Comparison of ENCODE assay signal across 4 fruit fly cellular contexts in the genomic region with DNA sequence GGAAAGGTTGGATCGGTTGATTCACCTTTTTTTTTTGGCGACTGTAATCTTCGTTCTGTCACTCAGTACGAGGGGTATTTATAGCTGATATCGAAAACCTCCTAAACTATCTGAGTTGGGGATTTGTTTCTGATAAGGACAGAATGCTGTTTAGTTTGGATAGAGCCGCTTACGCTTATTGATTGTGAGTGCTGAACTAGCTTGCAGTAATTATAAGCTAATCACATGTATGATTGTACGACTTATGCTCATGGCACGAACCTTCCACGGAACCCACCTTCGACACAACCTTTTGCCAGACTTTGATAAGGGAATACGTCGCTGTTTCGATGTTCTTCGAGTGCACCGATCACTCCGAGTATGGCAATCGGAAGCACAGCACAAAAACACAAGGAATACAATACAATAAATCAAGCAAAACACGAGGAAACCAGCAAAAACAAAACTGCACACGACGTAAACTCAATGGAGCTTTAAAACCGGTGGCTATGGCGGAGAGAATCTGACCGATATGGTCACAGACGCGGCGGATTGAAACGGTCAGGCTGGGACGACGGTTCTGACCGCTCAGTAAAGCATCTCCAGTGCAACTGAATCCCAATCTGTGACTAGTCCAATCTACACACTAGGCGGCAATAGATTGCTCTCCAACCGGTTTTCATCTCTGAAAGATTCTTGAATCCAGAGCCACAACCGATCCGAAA.
TF ChIP-seq lines count a peak whose summit lies in the region.

TSS of gene psh (minus strand) at position 566 of the 704 bp plus-strand sequence.

- no peak for TF ChIP-seq CTCF in whole organism, embryonic (GFP tag; optimal IDR thresholded peaks at IDR 0.05; lab: Kevin White, UChicago)

TF ChIP-seq in whole organism, adult, 20 proteins besides CTCF, POLR2A, EP300 and RAD21:
- no peak for TF ChIP-seq CG5204 (GFP tag; optimal IDR thresholded peaks at IDR 0.05; lab: Kevin White, UChicago)
- TF ChIP-seq bab1 (GFP tag; optimal IDR thresholded peaks at IDR 0.05; lab: Kevin White, UChicago) = no peak
- TF ChIP-seq cic (GFP tag; optimal IDR thresholded peaks at IDR 0.05; lab: Kevin White, UChicago) = peak; percentile 42
- TF ChIP-seq Mnt (GFP tag; optimal IDR thresholded peaks at IDR 0.05; lab: Kevin White, UChicago) = peak; percentile 20

TF ChIP-seq in whole organism, embryonic, 481 proteins besides CTCF, POLR2A, EP300 and RAD21:
- TF ChIP-seq Blimp-1 (GFP tag; optimal IDR thresholded peaks at IDR 0.05; lab: Kevin White, UChicago) = no peak
- no peak for TF ChIP-seq CG4282 (GFP tag; optimal IDR thresholded peaks at IDR 0.05; lab: Kevin White, UChicago)
- TF ChIP-seq row (GFP tag; IDR thresholded peaks at IDR 0.05; lab: Robert Waterston, UW) = 0 out of 3 replicates have a peak, but pooled peaks have one; percentile 7
- TF ChIP-seq chinmo (GFP tag; IDR thresholded peaks at IDR 0.05; lab: Robert Waterston, UW; ENCODE audit: partially characterized antibody) = 0 out of 4 replicates have a peak, but pooled peaks have one; percentile 67
- TF ChIP-seq bigmax (GFP tag; optimal IDR thresholded peaks at IDR 0.05; lab: Kevin White, UChicago) = no peak
- TF ChIP-seq sd (tag; optimal IDR thresholded peaks at IDR 0.05; lab: Kevin White, UChicago) = peak; percentile 28
- peak in 1 of 2 experiments; percentile 66 for TF ChIP-seq Hr78 (GFP tag; optimal IDR thresholded peaks at IDR 0.05; lab: Kevin White, UChicago)
- peak; percentile 39 for TF ChIP-seq nom (GFP tag; optimal IDR thresholded peaks at IDR 0.05; lab: Kevin White, UChicago)
- peak; percentile 3 for TF ChIP-seq CG34376 (GFP tag; optimal IDR thresholded peaks at IDR 0.05; lab: Kevin White, UChicago)
- peak; percentile 4 for TF ChIP-seq Vsx1 (GFP tag; optimal IDR thresholded peaks at IDR 0.05; lab: Kevin White, UChicago)
- peak; percentile 13 for TF ChIP-seq Deaf1 (tag; optimal IDR thresholded peaks at IDR 0.05; lab: Kevin White, UChicago)
- no peak for TF ChIP-seq ato (GFP tag; IDR thresholded peaks at IDR 0.05; lab: Robert Waterston, UW; ENCODE audit: partially characterized antibody)
- TF ChIP-seq Ets65A (GFP tag; lab: Kevin White, UChicago) = peak; percentile 17
- TF ChIP-seq sug (tag; optimal IDR thresholded peaks at IDR 0.05; lab: Kevin White, UChicago) = peak; percentile 23
- TF ChIP-seq CG2120 (GFP tag; optimal IDR thresholded peaks at IDR 0.05; lab: Kevin White, UChicago) = no peak
- TF ChIP-seq exex (tag; optimal IDR thresholded peaks at IDR 0.05; lab: Kevin White, UChicago) = peak; percentile 72
- TF ChIP-seq CG11695 (GFP tag; IDR thresholded peaks at IDR 0.05; lab: Robert Waterston, UW) = peak; percentile 70

TF ChIP-seq in whole organism, prepupa, 60 proteins besides CTCF, POLR2A, EP300 and RAD21 (continues in another document):
- no peak for TF ChIP-seq Lpt (GFP tag; optimal IDR thresholded peaks at IDR 0.05; lab: Kevin White, UChicago)
- no peak for TF ChIP-seq CG8632 (GFP tag; optimal IDR thresholded peaks at IDR 0.05; lab: Kevin White, UChicago)
- TF ChIP-seq Smox (GFP tag; optimal IDR thresholded peaks at IDR 0.05; lab: Kevin White, UChicago) = no peak
- TF ChIP-seq Hr38 (GFP tag; optimal IDR thresholded peaks at IDR 0.05; lab: Kevin White, UChicago) = no peak
- TF ChIP-seq salr (GFP tag; optimal IDR thresholded peaks at IDR 0.05; lab: Kevin White, UChicago) = no peak
- TF ChIP-seq CG6854 (GFP tag; optimal IDR thresholded peaks at IDR 0.05; lab: Kevin White, UChicago) = no peak
- TF ChIP-seq esn (GFP tag; optimal IDR thresholded peaks at IDR 0.05; lab: Kevin White, UChicago) = peak; percentile 17
- no peak for TF ChIP-seq spab (GFP tag; optimal IDR thresholded peaks at IDR 0.05; lab: Kevin White, UChicago)
- TF ChIP-seq CG1621 (tag; optimal IDR thresholded peaks at IDR 0.05; lab: Kevin White, UChicago) = peak; percentile 67
- TF ChIP-seq Hr4 (GFP tag; optimal IDR thresholded peaks at IDR 0.05; lab: Kevin White, UChicago) = peak; percentile 26
- no peak for TF ChIP-seq Sox14 (GFP tag; optimal IDR thresholded peaks at IDR 0.05; lab: Kevin White, UChicago)
- TF ChIP-seq Eip78C (GFP tag; lab: Kevin White, UChicago) = no peak
- no peak for TF ChIP-seq ss (GFP tag; optimal IDR thresholded peaks at IDR 0.05; lab: Kevin White, UChicago)
- no peak for TF ChIP-seq CG16779 (tag; optimal IDR thresholded peaks at IDR 0.05; lab: Kevin White, UChicago)
- peak; percentile 12 for TF ChIP-seq net (GFP tag; optimal IDR thresholded peaks at IDR 0.05; lab: Kevin White, UChicago)
- no peak for TF ChIP-seq Gug (GFP tag; IDR thresholded peaks at IDR 0.05; lab: Robert Waterston, UW)
- no peak for TF ChIP-seq vri (GFP tag; optimal IDR thresholded peaks at IDR 0.05; lab: Kevin White, UChicago)
- TF ChIP-seq Eip75B (GFP tag; optimal IDR thresholded peaks at IDR 0.05; lab: Kevin White, UChicago) = peak; percentile 21
- TF ChIP-seq CG34406 (GFP tag; optimal IDR thresholded peaks at IDR 0.05; lab: Kevin White, UChicago) = peak; percentile 2
- no peak for TF ChIP-seq CG6276 (GFP tag; optimal IDR thresholded peaks at IDR 0.05; lab: Kevin White, UChicago)
- no peak for TF ChIP-seq Sox15 (GFP tag; optimal IDR thresholded peaks at IDR 0.05; lab: Kevin White, UChicago)
- TF ChIP-seq dac (GFP tag; optimal IDR thresholded peaks at IDR 0.05; lab: Kevin White, UChicago) = no peak
- no peak for TF ChIP-seq acj6 (GFP tag; optimal IDR thresholded peaks at IDR 0.05; lab: Kevin White, UChicago)
- TF ChIP-seq fkh (GFP tag; optimal IDR thresholded peaks at IDR 0.05; lab: Kevin White, UChicago) = no peak
- no peak for TF ChIP-seq CG10669 (GFP tag; optimal IDR thresholded peaks at IDR 0.05; lab: Kevin White, UChicago)
- TF ChIP-seq Hr39 (GFP tag; optimal IDR thresholded peaks at IDR 0.05; lab: Kevin White, UChicago) = no peak
- TF ChIP-seq CG31627 (GFP tag; optimal IDR thresholded peaks at IDR 0.05; lab: Kevin White, UChicago) = no peak
- TF ChIP-seq CG32006 (GFP tag; optimal IDR thresholded peaks at IDR 0.05; lab: Kevin White, UChicago) = peak; percentile 41
- TF ChIP-seq CG3919 (GFP tag; optimal IDR thresholded peaks at IDR 0.05; lab: Kevin White, UChicago) = no peak
- TF ChIP-seq eg (GFP tag; IDR thresholded peaks at IDR 0.05; lab: Robert Waterston, UW) = no peak
- TF ChIP-seq Blimp-1 (GFP tag; optimal IDR thresholded peaks at IDR 0.05; lab: Kevin White, UChicago) = no peak
- no peak for TF ChIP-seq CG6792 (GFP tag; optimal IDR thresholded peaks at IDR 0.05; lab: Kevin White, UChicago)
- no peak for TF ChIP-seq dsx (GFP tag; optimal IDR thresholded peaks at IDR 0.05; lab: Kevin White, UChicago; ENCODE audit: poor library complexity, severe bottlenecking)

TF ChIP-seq in whole organism, pupa, 21 proteins besides CTCF, POLR2A, EP300 and RAD21:
- no peak for TF ChIP-seq CG17806 (tag; optimal IDR thresholded peaks at IDR 0.05; lab: Kevin White, UChicago)
- TF ChIP-seq fd96Ca (GFP tag; IDR thresholded peaks at IDR 0.05; lab: Robert Waterston, UW) = peak; percentile 41; the same call in 1 of the 3 replicates
- no peak for TF ChIP-seq rn (GFP tag; IDR thresholded peaks at IDR 0.05; lab: Robert Waterston, UW)
- no peak for TF ChIP-seq Pif1B (GFP tag; optimal IDR thresholded peaks at IDR 0.05; lab: Kevin White, UChicago)
- no peak for TF ChIP-seq CG15710 (tag; optimal IDR thresholded peaks at IDR 0.05; lab: Kevin White, UChicago)
- TF ChIP-seq CG12605 (GFP tag; IDR thresholded peaks at IDR 0.05; lab: Robert Waterston, UW) = 0 out of 2 replicates have a peak, but pooled peaks have one; percentile 21
- TF ChIP-seq CG4496 (GFP tag; IDR thresholded peaks at IDR 0.05; lab: Robert Waterston, UW) = no peak
- no peak for TF ChIP-seq gl (tag; optimal IDR thresholded peaks at IDR 0.05; lab: Kevin White, UChicago)
- TF ChIP-seq CG8301 (tag; optimal IDR thresholded peaks at IDR 0.05; lab: Kevin White, UChicago) = no peak
- peak; percentile 35 for TF ChIP-seq CG14655 (GFP tag; optimal IDR thresholded peaks at IDR 0.05; lab: Kevin White, UChicago)
- TF ChIP-seq Snoo (tag; optimal IDR thresholded peaks at IDR 0.05; lab: Kevin White, UChicago) = no peak
- no peak for TF ChIP-seq CG9948 (tag; optimal IDR thresholded peaks at IDR 0.05; lab: Kevin White, UChicago)
- no peak for TF ChIP-seq Pif1A (GFP tag; optimal IDR thresholded peaks at IDR 0.05; lab: Kevin White, UChicago)
- peak; percentile 25 for TF ChIP-seq CG13204 (GFP tag; optimal IDR thresholded peaks at IDR 0.05; lab: Kevin White, UChicago)
- no peak for TF ChIP-seq D1 (tag; optimal IDR thresholded peaks at IDR 0.05; lab: Kevin White, UChicago)
- no peak for TF ChIP-seq CG34367 (tag; optimal IDR thresholded peaks at IDR 0.05; lab: Kevin White, UChicago)
- TF ChIP-seq Ets98B (GFP tag; IDR thresholded peaks at IDR 0.05; lab: Robert Waterston, UW) = peak; percentile 7; the same call in 1 of the 2 replicates
- TF ChIP-seq EcR (GFP tag; optimal IDR thresholded peaks at IDR 0.05; lab: Kevin White, UChicago) = peak; percentile 64
- TF ChIP-seq CG10348 (GFP tag; IDR thresholded peaks at IDR 0.05; lab: Robert Waterston, UW) = no peak
- no peak for TF ChIP-seq CG32121 (GFP tag; IDR thresholded peaks at IDR 0.05; lab: Robert Waterston, UW)
- TF ChIP-seq CG8159 (tag; optimal IDR thresholded peaks at IDR 0.05; lab: Kevin White, UChicago) = peak; percentile 23
